Worm (Caenorhabditis elegans): Measurements from ENCODE around the gene C25F6.8.

DNA sequence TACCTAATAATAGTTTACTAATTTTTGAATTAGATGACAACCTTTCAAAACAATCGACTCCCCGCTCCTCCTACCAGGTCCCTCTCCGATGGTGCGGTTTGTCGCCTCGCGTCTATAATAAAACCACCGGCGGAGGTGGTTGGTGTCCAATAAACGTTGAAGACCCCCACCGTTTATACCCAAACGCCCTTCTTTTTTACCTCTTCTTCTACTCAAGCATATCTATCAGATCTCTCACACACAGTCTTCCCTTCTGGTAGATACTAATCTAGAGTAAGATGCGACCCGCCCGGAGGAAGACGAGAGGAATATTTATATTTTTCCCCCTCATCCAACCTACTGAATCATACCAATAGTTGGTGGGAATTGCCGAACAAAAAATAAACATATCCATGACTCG is 30.8 kb downstream of the C25F6.8 start:
- no peak for TF ChIP-seq pqm-1 (tag; optimal IDR thresholded peaks at IDR 0.05)
- TF ChIP-seq lin-39 (tag; optimal IDR thresholded peaks at IDR 0.05): no peak
- no peak for TF ChIP-seq tbx-2 (tag; optimal IDR thresholded peaks at IDR 0.05)
- TF ChIP-seq snpc-4 (tag; optimal IDR thresholded peaks at IDR 0.05): no peak
- no peak for TF ChIP-seq ceh-82 (tag; optimal IDR thresholded peaks at IDR 0.05)
- no peak for TF ChIP-seq pha-4 (tag; optimal IDR thresholded peaks at IDR 0.05)
- TF ChIP-seq ceh-28 (tag; optimal IDR thresholded peaks at IDR 0.05): no peak
- TF ChIP-seq nhr-11 (tag; optimal IDR thresholded peaks at IDR 0.05): no peak
- TF ChIP-seq unc-39 (tag; optimal IDR thresholded peaks at IDR 0.05): no peak

Measured in whole organism, L3 larva.